Worm (Caenorhabditis elegans): ENCODE measurements around the gene piki-1.

- TF ChIP-seq him-1 (tag; optimal IDR thresholded peaks at IDR 0.05) (peak; percentile 61), W03F9.2 (tag; optimal IDR thresholded peaks at IDR 0.05) (no peak), dao-5 (tag; optimal IDR thresholded peaks at IDR 0.05) (no peak)
Observed at ce11 chrX:15188986-15189675, 57.1 kb downstream of the piki-1 start.

Data from whole organism, L4/young adult.